Fruit fly (Drosophila melanogaster) whole organism, embryonic: ENCODE results near the gene RpL24.

Experiments used
- Bteb2 ChIP-seq: fragments of 200-800 bp; sonication (Bioruptor generic); optimal IDR thresholded peaks from 2 replicates; lab custom pipeline; 2016; ENCODE audit warnings: missing biosample characterization, missing genetic modification characterization
- CG10321 ChIP-seq: fragments of 200-800 bp; sonication (Bioruptor generic); IDR thresholded peaks from 2 replicates; pipeline ENCODE4 v1.3.6; 2022; ENCODE audit warnings: missing biosample characterization, missing genetic modification characterization
- CG10366 ChIP-seq: fragments of 200-800 bp; sonication (Bioruptor generic); IDR thresholded peaks from 2 replicates; pipeline ENCODE4 v1.3.6; 2022; ENCODE audit warnings: missing biosample characterization, missing genetic modification characterization
- CG11696 ChIP-seq: fragments of 200-800 bp; sonication (Bioruptor generic); IDR thresholded peaks from 2 replicates; pipeline ENCODE4 v1.3.6; 2022; ENCODE audit warnings: missing biosample characterization, missing genetic modification characterization
- CG12071 ChIP-seq: fragments of 200-800 bp; sonication (Bioruptor generic); optimal IDR thresholded peaks from 3 replicates; lab custom pipeline; 2018; ENCODE audit warnings: missing biosample characterization, mild to moderate bottlenecking, missing genetic modification characterization
- CG13123 ChIP-seq: fragments of 200-800 bp; sonication (Bioruptor generic); optimal IDR thresholded peaks from 2 replicates; lab custom pipeline; 2016; ENCODE audit warnings: missing biosample characterization, missing genetic modification characterization
- CG13424 ChIP-seq: fragments of 200-800 bp; sonication (Bioruptor generic); optimal IDR thresholded peaks from 2 replicates; lab custom pipeline; 2019; ENCODE audit warnings: missing biosample characterization, mild to moderate bottlenecking, missing genetic modification characterization, moderate library complexity
- CG13775 ChIP-seq: fragments of 200-800 bp; sonication (Bioruptor generic); optimal IDR thresholded peaks from 3 replicates; lab custom pipeline; 2017; ENCODE audit warnings: missing biosample characterization, mild to moderate bottlenecking, missing genetic modification characterization
- CG17912 ChIP-seq: fragments of 200-800 bp; sonication (Bioruptor generic); optimal IDR thresholded peaks from 2 replicates; lab custom pipeline; 2018; ENCODE audit warnings: missing biosample characterization, mild to moderate bottlenecking, missing genetic modification characterization
- CG18764 ChIP-seq: fragments of 200-800 bp; sonication (Bioruptor generic); optimal IDR thresholded peaks from 3 replicates; lab custom pipeline; 2016; ENCODE audit warnings: missing biosample characterization, missing genetic modification characterization
- CG2120 ChIP-seq: fragments of 200-800 bp; sonication (Bioruptor generic); optimal IDR thresholded peaks from 3 replicates; lab custom pipeline; 2016; ENCODE audit warnings: missing biosample characterization, missing genetic modification characterization
- CG31441 ChIP-seq: fragments of 200-800 bp; sonication (Bioruptor generic); IDR thresholded peaks from 2 replicates; pipeline ENCODE4 v1.3.6; 2022; ENCODE audit warnings: missing biosample characterization, missing genetic modification characterization
- CG32532 ChIP-seq: fragments of 200-800 bp; sonication (Bioruptor generic); IDR thresholded peaks from 2 replicates; pipeline ENCODE4 v1.3.6; 2022; ENCODE audit warnings: missing biosample characterization, missing genetic modification characterization
- CG32772 ChIP-seq: fragments of 200-800 bp; sonication (Bioruptor generic); IDR thresholded peaks from 2 replicates; pipeline ENCODE4 v1.3.6; 2022; ENCODE audit warnings: missing biosample characterization, missing genetic modification characterization
- CG3726 ChIP-seq: fragments of 200-800 bp; sonication (Bioruptor generic); IDR thresholded peaks from 3 replicates; pipeline ENCODE4, ENCODE4 v1.3.6; 2022; ENCODE audit warnings: missing biosample characterization, missing genetic modification characterization
- CG4730 ChIP-seq: fragments of 200-800 bp; sonication (Bioruptor generic); IDR thresholded peaks from 2 replicates; pipeline ENCODE4 v1.3.6; 2022; ENCODE audit warnings: missing biosample characterization, missing genetic modification characterization
- CG7839 ChIP-seq: fragments of 200-800 bp; sonication (Bioruptor generic); optimal IDR thresholded peaks from 3 replicates; lab custom pipeline; 2018; ENCODE audit warnings: missing biosample characterization, mild to moderate bottlenecking, missing genetic modification characterization, moderate library complexity
- CG8290 ChIP-seq, 3 experiments: fragments of 200-800 bp; sonication (Bioruptor generic); optimal IDR thresholded peaks; 2 replicates each; lab custom pipeline; 2016 to 2019; ENCODE audit warnings: missing biosample characterization in 3 of 3, missing genetic modification characterization in 3 of 3, mild to moderate bottlenecking in 2 of 3, moderate library complexity in 1 of 3
- CG8944 ChIP-seq: fragments of 200-800 bp; sonication (Bioruptor generic); optimal IDR thresholded peaks from 3 replicates; lab custom pipeline; 2016; ENCODE audit warnings: missing biosample characterization, missing genetic modification characterization
- CG9817 ChIP-seq: fragments of 200-800 bp; sonication (Bioruptor generic); optimal IDR thresholded peaks from 2 replicates; lab custom pipeline; 2018; ENCODE audit warnings: missing biosample characterization, mild to moderate bottlenecking, missing genetic modification characterization, moderate library complexity
- CG9932 ChIP-seq: fragments of 200-800 bp; sonication (Bioruptor generic); IDR thresholded peaks from 2 replicates; pipeline ENCODE4 v1.3.6; 2022; ENCODE audit warnings: missing biosample characterization, missing genetic modification characterization
- CrebB ChIP-seq: fragments of 200-800 bp; sonication (Bioruptor generic); optimal IDR thresholded peaks from 3 replicates; lab custom pipeline; 2018; ENCODE audit warnings: missing biosample characterization, mild to moderate bottlenecking, missing genetic modification characterization
- D19B ChIP-seq: fragments of 200-800 bp; sonication (Bioruptor generic); optimal IDR thresholded peaks from 2 replicates; lab custom pipeline; 2017; ENCODE audit warnings: missing biosample characterization, mild to moderate bottlenecking, missing genetic modification characterization
- Dip2 ChIP-seq: fragments of 200-800 bp; sonication (Bioruptor generic); IDR thresholded peaks from 2 replicates; pipeline ENCODE4 v1.3.6; 2022; ENCODE audit warnings: missing biosample characterization, missing genetic modification characterization
- Dip3 ChIP-seq: fragments of 200-800 bp; sonication (Bioruptor generic); optimal IDR thresholded peaks from 3 replicates; lab custom pipeline; 2016; ENCODE audit warnings: missing biosample characterization, missing genetic modification characterization
- E2f1 ChIP-seq: fragments of 200-800 bp; sonication (Bioruptor generic); IDR thresholded peaks from 2 replicates; pipeline ENCODE4 v1.3.6; 2022; ENCODE audit warnings: missing biosample characterization, missing genetic modification characterization
- E2f2 ChIP-seq: fragments of 200-800 bp; sonication (Bioruptor generic); IDR thresholded peaks from 2 replicates; pipeline ENCODE4 v1.3.6; 2022; ENCODE audit warnings: missing biosample characterization, missing genetic modification characterization
- HHEX ChIP-seq: fragments of 200-800 bp; sonication (Bioruptor generic); optimal IDR thresholded peaks from 3 replicates; lab custom pipeline; 2017; ENCODE audit warnings: missing biosample characterization, mild to moderate bottlenecking, missing genetic modification characterization, missing genetic modification reagents
- Hmx ChIP-seq: fragments of 200-800 bp; sonication (Bioruptor generic); optimal IDR thresholded peaks from 2 replicates; lab custom pipeline; 2016; ENCODE audit warnings: missing biosample characterization, missing genetic modification characterization
- Hsf ChIP-seq: fragments of 200-800 bp; sonication (Bioruptor generic); optimal IDR thresholded peaks from 3 replicates; lab custom pipeline; 2016; ENCODE audit warnings: missing biosample characterization, missing genetic modification characterization
- NC2α ChIP-seq: fragments of 200-800 bp; sonication (Bioruptor generic); optimal IDR thresholded peaks from 2 replicates; lab custom pipeline; 2016; ENCODE audit warnings: missing biosample characterization, missing genetic modification characterization
- Neu2 ChIP-seq: fragments of 200-800 bp; sonication (Bioruptor generic); optimal IDR thresholded peaks from 3 replicates; lab custom pipeline; 2016; ENCODE audit warnings: missing biosample characterization, missing genetic modification characterization, borderline replicate concordance
- Rfx ChIP-seq: fragments of 200-800 bp; sonication (Bioruptor generic); IDR thresholded peaks from 2 replicates; pipeline ENCODE4 v1.3.6; 2022; ENCODE audit warnings: missing biosample characterization, missing genetic modification characterization
- Side ChIP-seq: fragments of 200-800 bp; sonication (Bioruptor generic); optimal IDR thresholded peaks from 2 replicates; lab custom pipeline; 2016; ENCODE audit warnings: missing biosample characterization, missing genetic modification characterization
- Six4 ChIP-seq: fragments of 200-800 bp; sonication (Bioruptor generic); optimal IDR thresholded peaks from 2 replicates; lab custom pipeline; 2016; ENCODE audit warnings: missing biosample characterization, missing genetic modification characterization
- aop ChIP-seq: fragments of 200-800 bp; sonication (Bioruptor generic); IDR thresholded peaks from 2 replicates; pipeline ENCODE4 v1.3.6; 2022; ENCODE audit warnings: missing biosample characterization, missing genetic modification characterization
- az2 ChIP-seq: fragments of 200-800 bp; sonication (Bioruptor generic); optimal IDR thresholded peaks from 3 replicates; lab custom pipeline; 2016; ENCODE audit warnings: missing biosample characterization, missing genetic modification characterization
- bcd ChIP-seq: fragments of 200-800 bp; sonication (Bioruptor generic); optimal IDR thresholded peaks from 2 replicates; lab custom pipeline; 2017; ENCODE audit warnings: missing biosample characterization, mild to moderate bottlenecking, missing genetic modification characterization
- bigmax ChIP-seq: fragments of 200-800 bp; sonication (Bioruptor generic); optimal IDR thresholded peaks from 2 replicates; lab custom pipeline; 2018; ENCODE audit warnings: missing biosample characterization, mild to moderate bottlenecking, missing genetic modification characterization
- chn ChIP-seq: fragments of 200-800 bp; sonication (Bioruptor generic); optimal IDR thresholded peaks from 2 replicates; lab custom pipeline; 2016; ENCODE audit warnings: missing biosample characterization, missing genetic modification characterization
- croc ChIP-seq: fragments of 200-800 bp; sonication (Bioruptor generic); conservative IDR thresholded peaks from 3 replicates; pipeline ENCODE4 v1.3.6; 2022; ENCODE audit warnings: missing biosample characterization, missing genetic modification characterization
- danr ChIP-seq: fragments of 200-800 bp; sonication (Bioruptor generic); IDR thresholded peaks from 2 replicates; pipeline ENCODE4 v1.3.6; 2022; ENCODE audit warnings: missing biosample characterization, missing genetic modification characterization
- dmrt99B ChIP-seq: fragments of 200-800 bp; sonication (Bioruptor generic); optimal IDR thresholded peaks from 2 replicates; lab custom pipeline; 2018; ENCODE audit warnings: missing biosample characterization, mild to moderate bottlenecking, missing genetic modification characterization, moderate library complexity
- esg ChIP-seq: fragments of 200-800 bp; sonication (Bioruptor generic); conservative IDR thresholded peaks from 2 replicates; pipeline ENCODE4 v1.3.6; 2022; ENCODE audit warnings: missing biosample characterization, missing genetic modification characterization
- gce ChIP-seq: fragments of 200-800 bp; sonication (Bioruptor generic); IDR thresholded peaks from 3 replicates; pipeline ENCODE4 v1.3.6; 2022; ENCODE audit warnings: missing biosample characterization, missing genetic modification characterization
- gsb ChIP-seq: fragments of 200-800 bp; sonication (Bioruptor generic); IDR thresholded peaks from 2 replicates; pipeline ENCODE4 v1.3.6; 2022; ENCODE audit warnings: missing biosample characterization, missing genetic modification characterization
- jumu ChIP-seq: fragments of 200-800 bp; sonication (Bioruptor generic); optimal IDR thresholded peaks from 3 replicates; lab custom pipeline; 2016; ENCODE audit warnings: missing biosample characterization, missing genetic modification characterization
- onecut ChIP-seq: fragments of 200-800 bp; sonication (Bioruptor generic); IDR thresholded peaks from 2 replicates; pipeline ENCODE4 v1.3.6; 2022; ENCODE audit warnings: missing biosample characterization, missing genetic modification characterization
- pfk ChIP-seq: fragments of 200-800 bp; sonication (Bioruptor generic); optimal IDR thresholded peaks from 2 replicates; lab custom pipeline; 2018; ENCODE audit warnings: missing biosample characterization, mild to moderate bottlenecking, missing genetic modification characterization, moderate library complexity
- seq ChIP-seq: fragments of 200-800 bp; sonication (Bioruptor generic); IDR thresholded peaks from 2 replicates; pipeline ENCODE4 v1.3.6; 2022; ENCODE audit warnings: missing biosample characterization, missing genetic modification characterization
- usp ChIP-seq: fragments of >200 bp; optimal IDR thresholded peaks from 2 replicates; lab custom pipeline; 2017; ENCODE audit warnings: missing biosample characterization, missing genetic modification characterization
- wor ChIP-seq: fragments of 200-800 bp; sonication (Bioruptor generic); IDR thresholded peaks from 2 replicates; pipeline ENCODE4 v1.3.6; 2022; ENCODE audit warnings: missing biosample characterization, missing genetic modification characterization

RpL24 gene

DNA sequence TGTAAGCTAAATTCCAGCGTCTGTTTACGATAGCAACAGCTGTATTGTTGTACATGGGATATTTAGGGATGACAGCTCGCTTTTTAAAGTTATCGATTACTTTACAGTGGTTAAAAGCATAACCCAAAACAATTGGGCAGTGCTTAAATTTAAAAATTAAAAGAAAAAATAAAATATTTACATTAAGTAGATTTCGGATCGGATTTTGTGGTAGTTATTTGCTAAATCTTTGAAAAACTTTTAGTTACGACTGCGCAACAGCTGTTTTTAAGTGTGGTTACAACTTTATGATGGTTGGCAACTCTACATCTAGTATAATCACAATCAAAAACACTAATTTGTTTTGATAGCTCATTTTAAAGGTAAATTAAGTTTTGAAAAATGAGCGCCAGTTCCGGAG is 7.7 kb downstream of the RpL24 start, which contains the start of the genes Ing5 and CG7099 (continued):
- TF ChIP-seq HHEX (GFP tag; lab: Kevin White, UChicago) (peak; percentile 95), CrebB (tag; lab: Kevin White, UChicago) (peak; percentile 89), CG8290 (GFP tag; optimal IDR thresholded peaks at IDR 0.05; lab: Kevin White, UChicago) (peak; percentile 96), CG8290 (tag; optimal IDR thresholded peaks at IDR 0.05; lab: Kevin White, UChicago) (peak in 1 of 2 experiments; percentile 92), danr (GFP tag; lab: Robert Waterston, UW) (peak; percentile 90), croc (peak; percentile 94), Side (GFP tag; lab: Kevin White, UChicago) (peak; percentile 83), bigmax (GFP tag; lab: Kevin White, UChicago) (peak; percentile 75), Dip2 (GFP tag; lab: Robert Waterston, UW) (peak; percentile 58; the same call in 1 of the 2 replicates), onecut (GFP tag; lab: Robert Waterston, UW) (peak; percentile 85), CG9932 (GFP tag; lab: Robert Waterston, UW) (peak; percentile 99), CG3726 (GFP tag; lab: Robert Waterston, UW) (peak; percentile 94), CG13424 (tag; lab: Kevin White, UChicago) (peak; percentile 97), Six4 (GFP tag; lab: Kevin White, UChicago) (peak; percentile 93), Neu2 (no peak), CG12071 (no peak), chn (GFP tag; lab: Kevin White, UChicago) (peak; percentile 96), CG9817 (tag; lab: Kevin White, UChicago) (peak; percentile 97), az2 (GFP tag; lab: Kevin White, UChicago) (peak; percentile 97), Dip3 (GFP tag; lab: Kevin White, UChicago) (peak; percentile 94), D19B (GFP tag; lab: Kevin White, UChicago) (peak; percentile 83), CG17912 (GFP tag; lab: Kevin White, UChicago) (peak; percentile 83), CG10366 (GFP tag; lab: Robert Waterston, UW) (peak; percentile 97), esg (GFP tag; lab: Robert Waterston, UW) (peak; percentile 94), CG10321 (GFP tag; lab: Robert Waterston, UW) (peak; percentile 73), CG8944 (GFP tag; lab: Kevin White, UChicago) (peak; percentile 88), gsb (peak; percentile 89), usp (no peak), NC2α (GFP tag; lab: Kevin White, UChicago) (peak; percentile 70), CG4730 (GFP tag; lab: Robert Waterston, UW) (peak; percentile 97), CG7839 (tag; lab: Kevin White, UChicago) (peak; percentile 97), Hsf (GFP tag; lab: Kevin White, UChicago) (peak; percentile 97), Bteb2 (GFP tag; lab: Kevin White, UChicago) (peak; percentile 91), CG18764 (GFP tag; lab: Kevin White, UChicago) (peak; percentile 96), dmrt99B (peak; percentile 93), CG11696 (peak; percentile 82), CG2120 (GFP tag; lab: Kevin White, UChicago) (peak; percentile 97), CG13123 (GFP tag; lab: Kevin White, UChicago) (peak; percentile 95), E2f2 (GFP tag; lab: Robert Waterston, UW) (peak; percentile 81), wor (GFP tag; lab: Robert Waterston, UW) (peak; percentile 93), pfk (peak; percentile 52), CG32772 (GFP tag; lab: Robert Waterston, UW) (peak; percentile 97), aop (peak; percentile 87), gce (GFP tag; lab: Robert Waterston, UW) (peak; percentile 90), seq (GFP tag; lab: Robert Waterston, UW) (peak; percentile 92), Hmx (GFP tag; lab: Kevin White, UChicago) (peak; percentile 88), bcd (GFP tag; lab: Kevin White, UChicago) (peak; percentile 95), CG13775 (GFP tag; lab: Kevin White, UChicago) (peak; percentile 97), Rfx (GFP tag; lab: Robert Waterston, UW) (peak; percentile 98), CG32532 (peak; percentile 98), CG31441 (peak; percentile 98), E2f1 (peak; percentile 96), jumu (peak; percentile 81)
